Fruit fly (Drosophila melanogaster): Measurements from ENCODE around the gene Efhc1.1.

The Efhc1.1 gene

DNA sequence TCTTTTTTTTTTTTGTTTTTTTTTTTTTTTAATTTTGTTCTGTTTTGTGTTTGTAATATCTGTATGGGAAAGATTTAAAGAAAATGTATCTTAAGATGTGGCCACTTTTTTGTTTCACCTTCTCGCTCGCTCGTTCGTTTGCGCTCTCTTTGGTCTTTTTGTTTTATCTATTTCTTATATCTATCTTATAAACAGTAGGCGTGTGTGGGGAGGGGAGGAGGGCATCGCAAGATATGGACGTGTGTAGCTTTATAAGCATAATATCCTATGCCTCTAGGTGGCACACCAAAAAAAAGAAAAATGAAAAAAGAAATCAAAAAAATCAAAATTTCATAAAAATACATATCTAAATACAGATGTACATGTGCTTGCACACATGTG lies 29.1 kb upstream of the Efhc1.1 start:
- TF ChIP-seq Pif1B (GFP tag; optimal IDR thresholded peaks at IDR 0.05): no peak
- TF ChIP-seq CG32121 (GFP tag; IDR thresholded peaks at IDR 0.05): no peak
- no peak for TF ChIP-seq CG13204 (GFP tag; optimal IDR thresholded peaks at IDR 0.05)
- TF ChIP-seq Ets98B (GFP tag; IDR thresholded peaks at IDR 0.05): no peak
- TF ChIP-seq CG8159 (tag; optimal IDR thresholded peaks at IDR 0.05): no peak
- TF ChIP-seq gl (tag; optimal IDR thresholded peaks at IDR 0.05): no peak
- TF ChIP-seq CG34367 (tag; optimal IDR thresholded peaks at IDR 0.05): no peak
- no peak for TF ChIP-seq rn (GFP tag; IDR thresholded peaks at IDR 0.05)
- TF ChIP-seq Pif1A (GFP tag; optimal IDR thresholded peaks at IDR 0.05): no peak
- no peak for TF ChIP-seq CG8301 (tag; optimal IDR thresholded peaks at IDR 0.05)
- peak; percentile 22; the same call in 1 of the 3 replicates for TF ChIP-seq CG4496 (GFP tag; IDR thresholded peaks at IDR 0.05)
- no peak for TF ChIP-seq Snoo (tag; optimal IDR thresholded peaks at IDR 0.05)
- TF ChIP-seq fd96Ca (GFP tag; IDR thresholded peaks at IDR 0.05): no peak
- no peak for TF ChIP-seq D1 (tag; optimal IDR thresholded peaks at IDR 0.05)
- TF ChIP-seq CG14655 (GFP tag; optimal IDR thresholded peaks at IDR 0.05): peak; percentile 1

DNA sequence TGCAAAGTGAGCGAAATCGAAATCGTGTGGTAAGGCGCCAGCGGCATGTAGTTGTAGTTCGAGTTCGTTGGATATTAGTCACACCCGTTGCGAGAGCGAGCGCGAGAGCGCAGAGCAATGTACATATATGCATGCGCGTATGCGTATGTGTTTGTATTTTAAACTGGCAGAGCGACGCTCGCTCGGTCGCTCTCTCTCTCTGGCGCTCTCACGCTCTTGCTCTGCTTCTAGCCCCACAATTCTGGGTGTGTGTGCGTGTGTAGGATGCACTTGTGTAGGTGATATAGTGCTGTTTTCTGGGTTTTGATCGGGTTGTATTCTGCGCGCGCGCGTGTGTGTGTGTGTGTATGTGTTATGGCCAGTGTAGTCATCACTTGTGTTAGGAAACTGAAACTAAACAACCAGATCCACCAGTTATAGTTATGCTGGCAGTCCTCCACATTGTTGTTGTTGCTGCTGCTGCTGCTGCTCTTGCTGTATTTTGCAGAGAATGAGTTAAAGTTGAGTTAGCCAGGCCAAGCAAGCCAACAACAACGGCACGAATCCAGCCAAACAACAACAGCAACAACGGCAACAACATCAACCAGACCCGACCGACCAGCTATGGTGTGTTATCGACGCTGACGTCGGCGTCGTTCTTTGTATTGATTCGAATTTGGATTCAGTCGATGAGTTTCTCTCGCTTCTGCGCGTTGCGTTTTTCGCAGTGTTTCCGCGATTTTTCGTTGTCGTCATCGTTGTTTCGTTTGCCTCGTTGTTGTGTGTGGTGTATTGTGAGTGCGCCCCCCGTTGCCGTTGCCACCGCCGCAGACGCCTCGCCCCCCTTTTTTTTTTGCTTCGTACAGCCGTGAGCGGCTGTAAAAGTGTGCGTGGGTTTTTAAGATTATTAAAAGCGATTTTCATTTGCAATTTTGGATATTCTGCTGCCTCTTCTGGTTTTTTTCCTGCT lies 28.4 kb upstream of the Efhc1.1 start:
- TF ChIP-seq CG32121 (GFP tag; IDR thresholded peaks at IDR 0.05) (peak; percentile 73; the same call in 1 of the 2 replicates), CG13204 (GFP tag; optimal IDR thresholded peaks at IDR 0.05) (no peak), CG14655 (GFP tag; optimal IDR thresholded peaks at IDR 0.05) (no peak), CG17806 (tag; optimal IDR thresholded peaks at IDR 0.05) (no peak), CG34367 (tag; optimal IDR thresholded peaks at IDR 0.05) (no peak), rn (GFP tag; IDR thresholded peaks at IDR 0.05) (no peak), CG8301 (tag; optimal IDR thresholded peaks at IDR 0.05) (no peak), Pif1A (GFP tag; optimal IDR thresholded peaks at IDR 0.05) (no peak), EcR (GFP tag; optimal IDR thresholded peaks at IDR 0.05) (peak; percentile 31), CG10348 (GFP tag; IDR thresholded peaks at IDR 0.05) (no peak), CG15710 (tag; optimal IDR thresholded peaks at IDR 0.05) (no peak), Snoo (tag; optimal IDR thresholded peaks at IDR 0.05) (no peak), D1 (tag; optimal IDR thresholded peaks at IDR 0.05) (no peak), CG8159 (tag; optimal IDR thresholded peaks at IDR 0.05) (no peak), gl (tag; optimal IDR thresholded peaks at IDR 0.05) (no peak), Ets98B (GFP tag; IDR thresholded peaks at IDR 0.05) (peak; percentile 84), CG9948 (tag; optimal IDR thresholded peaks at IDR 0.05) (no peak), fd96Ca (GFP tag; IDR thresholded peaks at IDR 0.05) (peak; percentile 68), CG12605 (GFP tag; IDR thresholded peaks at IDR 0.05) (peak; percentile 67), Pif1B (GFP tag; optimal IDR thresholded peaks at IDR 0.05) (peak; percentile 47), CG4496 (GFP tag; IDR thresholded peaks at IDR 0.05) (peak; percentile 71)

DNA sequence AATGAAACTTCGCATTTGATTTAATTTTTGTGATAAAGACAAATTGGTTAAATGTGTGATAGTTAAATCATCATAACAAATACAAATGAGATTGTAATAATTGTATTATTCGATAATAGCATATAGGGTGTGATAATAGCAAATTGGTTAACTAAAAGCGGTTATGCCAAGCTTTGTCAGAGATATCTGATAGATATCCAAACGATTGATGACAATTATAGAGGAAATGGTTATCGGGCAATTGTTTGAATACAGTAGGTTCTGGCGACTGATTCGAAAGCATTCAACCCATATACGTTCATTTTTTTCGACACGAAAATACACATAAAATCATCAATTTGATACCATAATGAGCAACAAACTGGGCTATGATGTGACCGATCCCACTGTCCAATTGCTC lies 25.7 kb upstream of the Efhc1.1 start, which contains the start of gene CG8509:
Gene CG8509 (plus strand): TSS at position 301 of the 400 bp plus-strand sequence.
- no peak for TF ChIP-seq gl (tag; optimal IDR thresholded peaks at IDR 0.05)

DNA sequence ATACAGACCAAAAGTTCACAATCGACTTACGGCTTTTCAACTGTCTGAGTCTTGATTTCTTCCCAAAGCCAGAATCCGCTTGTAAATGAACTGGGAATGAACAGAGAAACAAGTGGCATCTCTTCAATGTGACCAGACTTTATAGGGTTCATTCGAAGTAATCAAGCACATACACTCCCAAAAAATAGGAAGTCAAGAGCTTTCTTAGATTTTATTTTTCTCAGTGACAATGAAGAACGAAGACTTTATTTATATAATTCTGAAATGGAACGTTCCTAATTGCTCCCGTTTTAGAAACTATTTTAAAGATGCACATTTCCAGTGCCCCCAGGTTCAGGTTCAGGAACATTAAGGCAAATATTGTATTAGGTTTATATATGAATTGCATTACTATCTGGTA lies 24.4 kb upstream of the Efhc1.1 start:
- TF ChIP-seq CG4496 (GFP tag; IDR thresholded peaks at IDR 0.05) (no peak), gl (tag; optimal IDR thresholded peaks at IDR 0.05) (no peak), rn (GFP tag; IDR thresholded peaks at IDR 0.05) (no peak), CG8159 (tag; optimal IDR thresholded peaks at IDR 0.05) (no peak), CG14655 (GFP tag; optimal IDR thresholded peaks at IDR 0.05) (no peak), CG13204 (GFP tag; optimal IDR thresholded peaks at IDR 0.05) (no peak), Pif1B (GFP tag; optimal IDR thresholded peaks at IDR 0.05) (no peak), CG15710 (tag; optimal IDR thresholded peaks at IDR 0.05) (no peak), Pif1A (GFP tag; optimal IDR thresholded peaks at IDR 0.05) (no peak), CG17806 (tag; optimal IDR thresholded peaks at IDR 0.05) (no peak), Ets98B (GFP tag; IDR thresholded peaks at IDR 0.05) (no peak), CG32121 (GFP tag; IDR thresholded peaks at IDR 0.05) (no peak), D1 (tag; optimal IDR thresholded peaks at IDR 0.05) (no peak), CG10348 (GFP tag; IDR thresholded peaks at IDR 0.05) (no peak), fd96Ca (GFP tag; IDR thresholded peaks at IDR 0.05) (no peak), EcR (GFP tag; optimal IDR thresholded peaks at IDR 0.05) (no peak), CG12605 (GFP tag; IDR thresholded peaks at IDR 0.05) (no peak), CG9948 (tag; optimal IDR thresholded peaks at IDR 0.05) (no peak), CG34367 (tag; optimal IDR thresholded peaks at IDR 0.05) (no peak)

DNA sequence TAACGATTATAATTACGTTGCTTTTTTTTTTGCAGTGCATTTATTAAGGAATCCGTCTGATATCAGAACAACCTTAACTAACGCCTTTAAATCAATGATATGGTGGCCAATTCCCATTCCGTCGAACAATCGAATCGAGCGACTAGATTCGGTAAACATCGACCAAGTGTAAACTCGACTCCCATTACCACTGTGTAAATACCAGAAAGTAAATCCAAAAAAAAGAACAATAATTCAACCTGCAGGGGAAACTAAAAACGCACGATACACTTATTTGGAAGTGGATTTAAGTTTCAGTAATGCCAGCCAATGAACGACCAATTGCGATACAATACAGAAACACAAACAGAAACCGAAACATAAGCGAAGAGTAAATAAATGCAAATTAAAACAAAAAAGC lies 22.0 kb upstream of the Efhc1.1 start:
- TF ChIP-seq CG17806 (tag; optimal IDR thresholded peaks at IDR 0.05) (no peak), Pif1A (GFP tag; optimal IDR thresholded peaks at IDR 0.05) (no peak), EcR (GFP tag; optimal IDR thresholded peaks at IDR 0.05) (no peak), fd96Ca (GFP tag; IDR thresholded peaks at IDR 0.05) (no peak), CG10348 (GFP tag; IDR thresholded peaks at IDR 0.05) (no peak), Snoo (tag; optimal IDR thresholded peaks at IDR 0.05) (no peak), CG14655 (GFP tag; optimal IDR thresholded peaks at IDR 0.05) (no peak), D1 (tag; optimal IDR thresholded peaks at IDR 0.05) (no peak), CG32121 (GFP tag; IDR thresholded peaks at IDR 0.05) (no peak), Ets98B (GFP tag; IDR thresholded peaks at IDR 0.05) (no peak), CG15710 (tag; optimal IDR thresholded peaks at IDR 0.05) (no peak), CG4496 (GFP tag; IDR thresholded peaks at IDR 0.05) (no peak), gl (tag; optimal IDR thresholded peaks at IDR 0.05) (no peak), rn (GFP tag; IDR thresholded peaks at IDR 0.05) (no peak), CG12605 (GFP tag; IDR thresholded peaks at IDR 0.05) (no peak), CG34367 (tag; optimal IDR thresholded peaks at IDR 0.05) (no peak), CG8159 (tag; optimal IDR thresholded peaks at IDR 0.05) (no peak), CG8301 (tag; optimal IDR thresholded peaks at IDR 0.05) (no peak), Pif1B (GFP tag; optimal IDR thresholded peaks at IDR 0.05) (no peak), CG9948 (tag; optimal IDR thresholded peaks at IDR 0.05) (no peak)

All from whole organism, pupa.